Worm (Caenorhabditis elegans): Measurements from ENCODE around the gene algn-14.

The algn-14 gene

DNA sequence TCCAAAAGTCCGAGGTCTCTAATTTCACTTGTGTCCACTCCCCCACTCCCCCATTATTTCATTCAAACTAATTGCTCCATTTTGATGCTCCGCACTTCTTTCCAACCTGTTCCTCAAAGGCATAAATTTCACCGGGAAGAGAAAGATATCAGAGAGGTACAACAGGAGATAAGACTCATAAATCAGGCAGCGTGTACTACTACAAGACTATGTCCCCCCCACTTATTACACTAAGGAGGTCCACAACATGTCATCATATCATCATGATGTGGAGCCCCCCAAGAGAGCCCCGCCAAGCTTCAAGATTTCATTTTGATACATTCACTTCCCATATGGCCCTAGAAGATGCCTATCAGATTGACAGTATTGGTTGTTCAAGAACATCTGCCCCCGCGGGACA is 37.8 kb downstream of the algn-14 start:
- TF ChIP-seq unc-62 (GFP tag; optimal IDR thresholded peaks at IDR 0.05) (no peak), nhr-77 (tag; optimal IDR thresholded peaks at IDR 0.05) (no peak), nhr-237 (tag; optimal IDR thresholded peaks at IDR 0.05) (no peak), elt-3 (tag; optimal IDR thresholded peaks at IDR 0.05) (no peak), ZK546.5 (tag; optimal IDR thresholded peaks at IDR 0.05) (no peak), mdl-1 (tag; optimal IDR thresholded peaks at IDR 0.05) (no peak), nhr-43 (tag; optimal IDR thresholded peaks at IDR 0.05; ENCODE audit: poor library complexity, severe bottlenecking) (no peak), R02D3.7 (tag; optimal IDR thresholded peaks at IDR 0.05) (no peak), nhr-67 (tag; optimal IDR thresholded peaks at IDR 0.05) (no peak), daf-12 (tag; optimal IDR thresholded peaks at IDR 0.05) (no peak), jun-1 (tag; optimal IDR thresholded peaks at IDR 0.05) (no peak), tbx-2 (tag; optimal IDR thresholded peaks at IDR 0.05) (no peak)

- no peak for TF ChIP-seq nhr-28 (tag; optimal IDR thresholded peaks at IDR 0.05)
- TF ChIP-seq hmg-11 (tag; optimal IDR thresholded peaks at IDR 0.05): no peak
- TF ChIP-seq mdl-1 (tag; optimal IDR thresholded peaks at IDR 0.05): no peak
- TF ChIP-seq R02D3.7 (tag; optimal IDR thresholded peaks at IDR 0.05): no peak
- no peak for TF ChIP-seq ama-1 (optimal IDR thresholded peaks at IDR 0.05)
- TF ChIP-seq daf-12 (tag; optimal IDR thresholded peaks at IDR 0.05): no peak
- no peak for TF ChIP-seq fos-1 (tag; optimal IDR thresholded peaks at IDR 0.05)
- TF ChIP-seq egl-5 (tag; optimal IDR thresholded peaks at IDR 0.05): no peak
- no peak for TF ChIP-seq mml-1 (tag; optimal IDR thresholded peaks at IDR 0.05)
- TF ChIP-seq fkh-2 (tag; optimal IDR thresholded peaks at IDR 0.05): no peak
- no peak for TF ChIP-seq elt-3 (tag; optimal IDR thresholded peaks at IDR 0.05)
- no peak for TF ChIP-seq jun-1 (tag; optimal IDR thresholded peaks at IDR 0.05)
- TF ChIP-seq eor-1 (tag; optimal IDR thresholded peaks at IDR 0.05): no peak
- no peak for TF ChIP-seq nhr-67 (tag; optimal IDR thresholded peaks at IDR 0.05)
- no peak for TF ChIP-seq ceh-9 (tag; optimal IDR thresholded peaks at IDR 0.05)
- TF ChIP-seq nhr-237 (tag; optimal IDR thresholded peaks at IDR 0.05): no peak
- TF ChIP-seq tbx-2 (tag; optimal IDR thresholded peaks at IDR 0.05): no peak
- TF ChIP-seq elt-2 (tag; optimal IDR thresholded peaks at IDR 0.05): no peak
Measured at ce11 chrIV:3764012-3764549, 39.1 kb downstream of the algn-14 start.

ce11 chrIV:3759823-3760222 is 43.4 kb downstream of the algn-14 start:
- TF ChIP-seq nhr-237 (tag; optimal IDR thresholded peaks at IDR 0.05) (no peak), lin-15B (tag; optimal IDR thresholded peaks at IDR 0.05) (no peak), nhr-11 (tag; optimal IDR thresholded peaks at IDR 0.05) (no peak)

DNA sequence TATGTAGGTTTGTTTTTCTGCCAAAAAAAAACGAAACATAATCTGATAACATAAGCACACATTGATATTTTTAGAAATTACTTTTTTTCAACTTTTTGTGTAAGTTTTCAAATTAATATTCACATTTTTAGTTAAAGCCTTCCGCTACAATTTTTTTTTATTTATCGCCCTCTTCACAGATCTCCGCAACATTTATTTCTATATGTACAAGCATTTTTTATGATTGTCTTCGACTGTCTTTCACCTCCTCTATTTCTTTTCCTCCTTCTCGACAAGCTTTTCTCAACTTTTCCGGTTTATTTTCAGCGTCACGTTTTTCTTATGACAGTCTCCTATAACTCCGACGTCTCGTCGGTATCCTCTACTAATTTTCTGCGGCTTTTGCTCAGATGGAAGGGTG is 47.3 kb downstream of the algn-14 start, which contains the start of gene best-20:
Gene best-20, plus strand, starts transcription at position 301 of the 400 bp plus-strand sequence.
- TF ChIP-seq jun-1 (tag; optimal IDR thresholded peaks at IDR 0.05): no peak
- no peak for TF ChIP-seq ztf-11 (tag; optimal IDR thresholded peaks at IDR 0.05)
- no peak for TF ChIP-seq ztf-4 (tag; optimal IDR thresholded peaks at IDR 0.05)
- TF ChIP-seq ceh-9 (tag; optimal IDR thresholded peaks at IDR 0.05): no peak
- TF ChIP-seq pqm-1 (tag; optimal IDR thresholded peaks at IDR 0.05): no peak
- no peak for TF ChIP-seq elt-1 (tag; optimal IDR thresholded peaks at IDR 0.05)
- TF ChIP-seq fkh-10 (GFP tag; optimal IDR thresholded peaks at IDR 0.05): no peak
- no peak for TF ChIP-seq snpc-4 (tag; optimal IDR thresholded peaks at IDR 0.05)

DNA sequence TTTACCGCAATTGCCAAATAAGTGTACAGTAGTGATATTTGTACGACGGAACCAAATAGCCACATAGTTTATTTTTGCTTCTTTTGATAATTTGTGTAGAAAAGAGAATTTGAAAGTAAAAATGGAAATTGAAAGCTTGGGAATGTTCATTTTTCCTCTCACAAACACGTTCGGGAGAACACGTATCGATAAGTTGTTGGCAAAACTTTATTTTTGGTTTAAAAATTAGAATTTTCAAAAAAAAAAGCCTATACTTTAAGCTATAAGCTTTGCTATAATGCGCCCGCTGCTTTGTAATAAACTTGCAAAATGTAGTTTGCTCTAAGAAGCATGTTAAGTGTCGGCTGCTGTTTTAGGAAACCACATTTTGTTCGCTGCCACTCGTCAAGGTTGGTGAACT is 47.9 kb downstream of the algn-14 start, which contains the start of gene Y37E11AR.7:
Gene Y37E11AR.7, minus strand, starts transcription at position 101 of the 400 bp plus-strand sequence.
- TF ChIP-seq nhr-67 (tag; optimal IDR thresholded peaks at IDR 0.05): no peak
- TF ChIP-seq unc-62 (GFP tag; optimal IDR thresholded peaks at IDR 0.05): no peak
- TF ChIP-seq fkh-10 (GFP tag; optimal IDR thresholded peaks at IDR 0.05): no peak
- TF ChIP-seq elt-1 (tag; optimal IDR thresholded peaks at IDR 0.05): no peak
- TF ChIP-seq nhr-77 (tag; optimal IDR thresholded peaks at IDR 0.05): no peak
- no peak for TF ChIP-seq unc-39 (tag; optimal IDR thresholded peaks at IDR 0.05)
- no peak for TF ChIP-seq snpc-4 (tag; optimal IDR thresholded peaks at IDR 0.05)
- TF ChIP-seq nhr-25 (tag; optimal IDR thresholded peaks at IDR 0.05): no peak
- TF ChIP-seq elt-2 (tag; optimal IDR thresholded peaks at IDR 0.05): no peak
- TF ChIP-seq nhr-28 (tag; optimal IDR thresholded peaks at IDR 0.05): no peak
- TF ChIP-seq nhr-12 (tag; optimal IDR thresholded peaks at IDR 0.05): no peak
- no peak for TF ChIP-seq tbx-2 (tag; optimal IDR thresholded peaks at IDR 0.05)
- no peak for TF ChIP-seq mdl-1 (tag; optimal IDR thresholded peaks at IDR 0.05)
- TF ChIP-seq zag-1 (tag; optimal IDR thresholded peaks at IDR 0.05): no peak
- TF ChIP-seq ceh-28 (tag; optimal IDR thresholded peaks at IDR 0.05): no peak
- TF ChIP-seq nhr-43 (tag; optimal IDR thresholded peaks at IDR 0.05; ENCODE audit: poor library complexity, severe bottlenecking): no peak
- no peak for TF ChIP-seq daf-12 (tag; optimal IDR thresholded peaks at IDR 0.05)

All from whole organism, L3 larva.